Fruit fly (Drosophila melanogaster): ENCODE results near the gene CG7460.

- TF ChIP-seq rgr (GFP tag; optimal IDR thresholded peaks at IDR 0.05) (no peak), woc (GFP tag; optimal IDR thresholded peaks at IDR 0.05) (no peak), psq (GFP tag; optimal IDR thresholded peaks at IDR 0.05) (no peak)
Observed at dm6 chr3L:17746760-17747159, 6.4 kb downstream of the CG7460 start, which contains the start of gene CG6034.
